Worm (Caenorhabditis elegans) whole organism, mixed stage, embryonic: Measurements from ENCODE around the gene F37C12.14.

Source experiments
- blmp-1 ChIP-seq: fragments of 150-350 bp; optimal IDR thresholded peaks from 2 replicates; lab custom pipeline; 2014; ENCODE audit warnings: missing biosample characterization, missing genetic modification characterization
- ceh-83 ChIP-seq: fragments of 200-800 bp; sonication (Bioruptor generic); optimal IDR thresholded peaks from 2 replicates; lab custom pipeline; 2018; ENCODE audit warnings: mild to moderate bottlenecking, missing genetic modification characterization, missing compliant biosample characterization
- elt-1 ChIP-seq: sonication (generic microtip); optimal IDR thresholded peaks from 2 replicates; lab custom pipeline; 2017; ENCODE audit warnings: missing genetic modification characterization, mild to moderate bottlenecking, missing compliant biosample characterization, antibody characterized with exemption, moderate library complexity, borderline replicate concordance; ENCODE audit not compliant: insufficient read depth
- ham-2 ChIP-seq: fragments of 200-800 bp; sonication (Bioruptor generic); optimal IDR thresholded peaks from 2 replicates; lab custom pipeline; 2018; ENCODE audit warnings: mild to moderate bottlenecking, missing genetic modification characterization, missing compliant biosample characterization
- mab-5 ChIP-seq: fragments of 150-350 bp; optimal IDR thresholded peaks from 2 replicates; lab custom pipeline; 2014; ENCODE audit warnings: missing biosample characterization, missing genetic modification characterization
- mls-2 ChIP-seq: sonication (generic microtip); optimal IDR thresholded peaks from 2 replicates; lab custom pipeline; 2016; ENCODE audit warnings: mild to moderate bottlenecking, missing genetic modification characterization, moderate library complexity, missing compliant biosample characterization
- nhr-12 ChIP-seq: fragments of 150-350 bp; optimal IDR thresholded peaks from 2 replicates; lab custom pipeline; 2014; ENCODE audit warnings: missing biosample characterization, missing genetic modification characterization
- nhr-28 ChIP-seq: fragments of 150-350 bp; optimal IDR thresholded peaks from 2 replicates; lab custom pipeline; 2014; ENCODE audit warnings: missing biosample characterization, missing genetic modification characterization
- pha-4 ChIP-seq: fragments of 150-350 bp; optimal IDR thresholded peaks from 2 replicates; lab custom pipeline; 2018; ENCODE audit warnings: missing biosample characterization, missing genetic modification reagents, missing genetic modification characterization
- snpc-4 ChIP-seq: fragments of 150-350 bp; optimal IDR thresholded peaks from 2 replicates; lab custom pipeline; 2014; ENCODE audit warnings: missing biosample characterization, missing genetic modification characterization
- sptf-1 ChIP-seq: sonication (generic microtip); optimal IDR thresholded peaks from 2 replicates; lab custom pipeline; 2017; ENCODE audit warnings: mild to moderate bottlenecking, missing genetic modification characterization, moderate library complexity, missing compliant biosample characterization
- unc-62 ChIP-seq: fragments of 150-350 bp; optimal IDR thresholded peaks from 2 replicates; lab custom pipeline; 2014; ENCODE audit warnings: missing biosample characterization, missing genetic modification reagents, missing genetic modification characterization
- ztf-11 ChIP-seq: fragments of 150-350 bp; optimal IDR thresholded peaks from 2 replicates; lab custom pipeline; 2014; ENCODE audit warnings: missing biosample characterization, missing genetic modification characterization

ce11 chrIII:7170090-7170489, 15.3 kb downstream of the F37C12.14 start:
- TF ChIP-seq nhr-12 (tag; lab: Kevin White, UChicago), result no peak
- TF ChIP-seq ham-2 (GFP tag; lab: Kevin White, UChicago), result no peak
- TF ChIP-seq ceh-83, result no peak
- no peak for TF ChIP-seq elt-1 (tag; lab: Kevin White, UChicago)
- TF ChIP-seq ztf-11 (tag; lab: Kevin White, UChicago), result no peak
- no peak for TF ChIP-seq nhr-28 (tag; lab: Kevin White, UChicago)
- TF ChIP-seq mab-5, result no peak
- no peak for TF ChIP-seq mls-2 (tag; lab: Kevin White, UChicago)
- no peak for TF ChIP-seq sptf-1 (tag; lab: Kevin White, UChicago)
- TF ChIP-seq snpc-4, result no peak
- no peak for TF ChIP-seq unc-62 (GFP tag; lab: Kevin White, UChicago)
- TF ChIP-seq pha-4 (tag; lab: Kevin White, UChicago), result no peak
- no peak for TF ChIP-seq blmp-1 (tag; lab: Kevin White, UChicago)
